Worm (Caenorhabditis elegans) whole organism, late embryonic: Measurements from ENCODE around the gene droe-4.

Experiments used
- F13H6.1 ChIP-seq: sonication (generic microtip); optimal IDR thresholded peaks from 2 replicates; lab custom pipeline; 2016; ENCODE audit warnings: missing genetic modification characterization, missing compliant biosample characterization
- K02D7.2 ChIP-seq: sonication (generic microtip); optimal IDR thresholded peaks from 2 replicates; lab custom pipeline; 2017; ENCODE audit warnings: mild to moderate bottlenecking, missing genetic modification characterization, missing compliant biosample characterization
- eyg-1 ChIP-seq: sonication (generic microtip); optimal IDR thresholded peaks from 2 replicates; lab custom pipeline; 2016; ENCODE audit warnings: missing genotype, missing genetic modification characterization, missing compliant biosample characterization
- fkh-10 ChIP-seq: fragments of 150-350 bp; optimal IDR thresholded peaks from 2 replicates; lab custom pipeline; 2014; ENCODE audit warnings: missing biosample characterization, missing genetic modification reagents, missing genetic modification characterization
- nfya-1 ChIP-seq: sonication (generic microtip); optimal IDR thresholded peaks from 2 replicates; lab custom pipeline; 2017; ENCODE audit warnings: missing genetic modification characterization, mild to moderate bottlenecking, missing compliant biosample characterization, antibody characterized with exemption, moderate library complexity
- nhr-11 ChIP-seq: fragments of 150-350 bp; optimal IDR thresholded peaks from 2 replicates; lab custom pipeline; 2014; ENCODE audit warnings: missing biosample characterization, missing genetic modification characterization
- nhr-232 ChIP-seq: sonication (generic microtip); optimal IDR thresholded peaks from 2 replicates; lab custom pipeline; 2016; ENCODE audit warnings: missing genetic modification characterization, missing compliant biosample characterization
- pha-4 ChIP-seq: fragments of 150-350 bp; optimal IDR thresholded peaks from 2 replicates; lab custom pipeline; 2018; ENCODE audit warnings: missing biosample characterization, missing genetic modification reagents, missing genetic modification characterization
- pros-1 ChIP-seq: fragments of 150-350 bp; optimal IDR thresholded peaks from 2 replicates; lab custom pipeline; 2014; ENCODE audit warnings: missing biosample characterization, missing genetic modification reagents, missing genetic modification characterization
- rnt-1 ChIP-seq: sonication (generic microtip); optimal IDR thresholded peaks from 2 replicates; lab custom pipeline; 2016; ENCODE audit warnings: missing genetic modification characterization, missing compliant biosample characterization
- sox-2 ChIP-seq: fragments of 200-800 bp; sonication (Bioruptor generic); IDR thresholded peaks from 2 replicates; pipeline ENCODE4 v1.3.6; 2022; ENCODE audit warnings: missing genetic modification reagents, missing genetic modification characterization, missing compliant biosample characterization
- sox-4 ChIP-seq: sonication (generic microtip); optimal IDR thresholded peaks from 2 replicates; lab custom pipeline; 2017; ENCODE audit warnings: mild to moderate bottlenecking, missing genetic modification characterization, inconsistent platforms, missing compliant biosample characterization
- syd-9 ChIP-seq: sonication (generic microtip); optimal IDR thresholded peaks from 2 replicates; lab custom pipeline; 2016; ENCODE audit warnings: mild to moderate bottlenecking, missing genetic modification characterization, moderate library complexity, missing compliant biosample characterization
- unc-55 ChIP-seq: sonication (generic microtip); optimal IDR thresholded peaks from 2 replicates; lab custom pipeline; 2017; ENCODE audit warnings: missing biosample characterization, missing genetic modification reagents, missing genetic modification characterization

ce11 chrV:13980807-13981206 lies 11.6 kb upstream of the droe-4 start, which contains the start of gene eol-1:
- TF ChIP-seq rnt-1 (tag; lab: Kevin White, UChicago) (no peak), K02D7.2 (tag; lab: Kevin White, UChicago) (no peak), nhr-232 (tag; lab: Kevin White, UChicago) (no peak), sox-4 (tag; lab: Kevin White, UChicago) (no peak), nhr-11 (tag; lab: Kevin White, UChicago) (no peak), syd-9 (no peak), eyg-1 (tag; lab: Kevin White, UChicago) (no peak), nfya-1 (tag; lab: Kevin White, UChicago) (no peak), sox-2 (GFP tag; lab: Robert Waterston, UW) (no peak), F13H6.1 (tag; lab: Kevin White, UChicago) (no peak), pha-4 (tag; lab: Kevin White, UChicago) (no peak), fkh-10 (GFP tag; lab: Kevin White, UChicago) (no peak), unc-55 (no peak), pros-1 (no peak)
